Worm (Caenorhabditis elegans) whole organism, young adult: Measurements from ENCODE around the gene ZK563.7.

Experiments
- B0261.1 ChIP-seq: sonication (generic microtip); optimal IDR thresholded peaks from 2 replicates; lab custom pipeline; 2016; ENCODE audit warnings: mild to moderate bottlenecking, missing genetic modification characterization, moderate library complexity, missing compliant biosample characterization
- C06A6.2 ChIP-seq: fragments of 200-800 bp; sonication (Bioruptor generic); conservative IDR thresholded peaks from 2 replicates; pipeline ENCODE4 v1.3.6; 2022; ENCODE audit warnings: missing genetic modification characterization, missing compliant biosample characterization
- C17E4.6 ChIP-seq: fragments of 200-800 bp; sonication (Bioruptor generic); IDR thresholded peaks from 2 replicates; pipeline ENCODE4 v1.3.6; 2022; ENCODE audit warnings: missing genetic modification reagents, missing genetic modification characterization, missing compliant biosample characterization
- F52B5.7 ChIP-seq: sonication (generic microtip); optimal IDR thresholded peaks from 2 replicates; lab custom pipeline; 2016; ENCODE audit warnings: mild to moderate bottlenecking, missing genetic modification characterization, missing compliant biosample characterization
- F55B11.4 ChIP-seq: sonication (generic microtip); optimal IDR thresholded peaks from 2 replicates; lab custom pipeline; 2016; ENCODE audit warnings: missing compliant biosample characterization, missing genetic modification characterization, borderline replicate concordance; ENCODE audit not compliant: insufficient read depth
- F57C9.4 ChIP-seq: sonication (generic microtip); optimal IDR thresholded peaks from 2 replicates; lab custom pipeline; 2017; ENCODE audit warnings: mild to moderate bottlenecking, missing genetic modification characterization, missing compliant biosample characterization
- K11D2.4 ChIP-seq: fragments of 200-800 bp; sonication (Bioruptor generic); IDR thresholded peaks from 2 replicates; pipeline ENCODE4 v1.3.6; 2022; ENCODE audit warnings: missing genetic modification reagents, missing genetic modification characterization, missing compliant biosample characterization
- K12H6.12 ChIP-seq: fragments of 200-800 bp; sonication (Bioruptor generic); optimal IDR thresholded peaks from 2 replicates; lab custom pipeline; 2018; ENCODE audit warnings: mild to moderate bottlenecking, missing genetic modification characterization, missing compliant biosample characterization
- Y53F4B.3 ChIP-seq: fragments of 200-800 bp; sonication (Bioruptor generic); IDR thresholded peaks from 2 replicates; pipeline ENCODE4 v1.3.6; 2022; ENCODE audit warnings: missing genetic modification reagents, missing genetic modification characterization, missing compliant biosample characterization
- Y53G8AR.9 ChIP-seq: fragments of 200-800 bp; sonication (Bioruptor generic); conservative IDR thresholded peaks from 2 replicates; pipeline ENCODE4 v1.3.6; 2022; ENCODE audit warnings: missing genetic modification reagents, missing genetic modification characterization, missing compliant biosample characterization
- ama-1 ChIP-seq, 3 experiments: fragments of 150-350 bp in 1 of 3; sonication (generic microtip) in 2 of 3; optimal IDR thresholded peaks; 2 replicates each; lab custom pipeline; 2014 to 2018; ENCODE audit warnings: missing biosample characterization in 2 of 3, missing genetic modification characterization in 2 of 3, missing genetic modification reagents in 2 of 3
- aptf-2 ChIP-seq: fragments of 200-800 bp; sonication (Bioruptor generic); conservative IDR thresholded peaks from 2 replicates; pipeline ENCODE4 v1.3.6; 2022; ENCODE audit warnings: missing genetic modification reagents, missing genetic modification characterization, missing compliant biosample characterization
- attf-3 ChIP-seq: fragments of 200-800 bp; sonication (Bioruptor generic); conservative IDR thresholded peaks from 2 replicates; pipeline ENCODE4 v1.3.6; 2022; ENCODE audit warnings: missing genetic modification reagents, missing genetic modification characterization, missing compliant biosample characterization
- attf-5 ChIP-seq: fragments of 200-800 bp; sonication (Bioruptor generic); optimal IDR thresholded peaks from 2 replicates; lab custom pipeline; 2018; ENCODE audit warnings: mild to moderate bottlenecking, missing genetic modification characterization, missing compliant biosample characterization
- cebp-1 ChIP-seq, 2 experiments: fragments of 200-800 bp in 1 of 2; sonication (Bioruptor generic) in 1 of 2; sonication (generic microtip) in 1 of 2; IDR thresholded peaks in 1 of 2; optimal IDR thresholded peaks in 1 of 2; 2 replicates each; pipeline versions ENCODE4 v1.3.6 to Lab custom; 2017 to 2022; ENCODE audit warnings: missing compliant biosample characterization in 2 of 2, missing genetic modification characterization in 2 of 2, mild to moderate bottlenecking in 1 of 2, missing genetic modification reagents in 1 of 2, moderate library complexity in 1 of 2
- ceh-27 ChIP-seq: fragments of 200-800 bp; sonication (Bioruptor generic); optimal IDR thresholded peaks from 2 replicates; lab custom pipeline; 2018; ENCODE audit warnings: mild to moderate bottlenecking, missing genetic modification characterization, moderate library complexity, missing compliant biosample characterization
- ceh-58 ChIP-seq: fragments of 200-800 bp; sonication (Bioruptor generic); IDR thresholded peaks from 2 replicates; pipeline ENCODE4 v1.3.6; 2022; ENCODE audit warnings: missing genetic modification characterization, missing compliant biosample characterization
- dpff-1 ChIP-seq: sonication (generic microtip); optimal IDR thresholded peaks from 2 replicates; lab custom pipeline; 2017; ENCODE audit warnings: mild to moderate bottlenecking, missing genetic modification characterization, missing compliant biosample characterization
- efl-1 ChIP-seq: fragments of 150-350 bp; optimal IDR thresholded peaks from 2 replicates; lab custom pipeline; 2014; ENCODE audit warnings: missing biosample characterization, missing genetic modification reagents, missing genetic modification characterization
- egl-18 ChIP-seq: fragments of 200-800 bp; sonication (Bioruptor generic); IDR thresholded peaks from 2 replicates; pipeline ENCODE4 v1.3.6; 2022; ENCODE audit warnings: missing genetic modification reagents, missing genetic modification characterization, missing compliant biosample characterization
- fkh-3 ChIP-seq: sonication (generic microtip); optimal IDR thresholded peaks from 2 replicates; lab custom pipeline; 2016; ENCODE audit warnings: mild to moderate bottlenecking, missing genetic modification characterization, missing compliant biosample characterization
- gei-17 ChIP-seq: fragments of 200-800 bp; sonication (Bioruptor generic); optimal IDR thresholded peaks from 2 replicates; lab custom pipeline; 2018; ENCODE audit warnings: mild to moderate bottlenecking, missing genetic modification characterization, missing compliant biosample characterization
- him-1 ChIP-seq: sonication (generic microtip); optimal IDR thresholded peaks from 2 replicates; lab custom pipeline; 2016; ENCODE audit warnings: missing genotype, missing genetic modification reagents, missing genetic modification characterization, missing compliant biosample characterization
- hlh-26 ChIP-seq: fragments of 200-800 bp; sonication (Bioruptor generic); conservative IDR thresholded peaks from 2 replicates; pipeline ENCODE4 v1.3.6; 2022; ENCODE audit warnings: missing genetic modification reagents, missing genetic modification characterization, missing compliant biosample characterization
- lsl-1 ChIP-seq: fragments of 200-800 bp; sonication (Bioruptor generic); optimal IDR thresholded peaks from 2 replicates; lab custom pipeline; 2018; ENCODE audit warnings: mild to moderate bottlenecking, missing genetic modification characterization, moderate library complexity, missing compliant biosample characterization
- lsy-27 ChIP-seq: sonication (generic microtip); optimal IDR thresholded peaks from 2 replicates; lab custom pipeline; 2017; ENCODE audit warnings: missing genetic modification characterization, mild to moderate bottlenecking, missing compliant biosample characterization, antibody characterized with exemption, missing genotype, borderline replicate concordance; ENCODE audit not compliant: insufficient read depth
- madf-10 ChIP-seq: sonication (generic microtip); optimal IDR thresholded peaks from 2 replicates; lab custom pipeline; 2016; ENCODE audit warnings: mild to moderate bottlenecking, missing genetic modification characterization, missing compliant biosample characterization
- madf-3 ChIP-seq: fragments of 200-800 bp; sonication (Bioruptor generic); IDR thresholded peaks from 2 replicates; pipeline ENCODE4 v1.3.6; 2022; ENCODE audit warnings: missing genetic modification reagents, missing genetic modification characterization, missing compliant biosample characterization
- madf-8 ChIP-seq: fragments of 200-800 bp; sonication (Bioruptor generic); conservative IDR thresholded peaks from 2 replicates; pipeline ENCODE4 v1.3.6; 2022; ENCODE audit warnings: missing genetic modification reagents, missing genetic modification characterization, missing compliant biosample characterization
- mcd-1 ChIP-seq: fragments of 200-800 bp; sonication (Bioruptor generic); IDR thresholded peaks from 2 replicates; pipeline ENCODE4 v1.3.6; 2022; ENCODE audit warnings: missing genetic modification reagents, missing genetic modification characterization, missing compliant biosample characterization
- mes-4 ChIP-seq: sonication (generic microtip); optimal IDR thresholded peaks from 2 replicates; lab custom pipeline; 2016; ENCODE audit warnings: missing genotype, missing genetic modification characterization, missing compliant biosample characterization
- mxl-1 ChIP-seq: sonication (generic microtip); optimal IDR thresholded peaks from 2 replicates; lab custom pipeline; 2016; ENCODE audit warnings: missing genetic modification characterization, missing compliant biosample characterization
- nhr-120 ChIP-seq: fragments of 200-800 bp; sonication (Bioruptor generic); IDR thresholded peaks from 2 replicates; pipeline ENCODE4 v1.3.6; 2022; ENCODE audit warnings: missing genetic modification characterization, missing compliant biosample characterization
- nhr-27 ChIP-seq: fragments of 200-800 bp; sonication (Bioruptor generic); optimal IDR thresholded peaks from 2 replicates; lab custom pipeline; 2018; ENCODE audit warnings: mild to moderate bottlenecking, missing genetic modification characterization, moderate library complexity, missing compliant biosample characterization
- pbrm-1 ChIP-seq: fragments of 200-800 bp; sonication (Bioruptor generic); IDR thresholded peaks from 2 replicates; pipeline ENCODE4 v1.3.6; 2022; ENCODE audit warnings: missing genetic modification reagents, missing genetic modification characterization, missing compliant biosample characterization
- pha-4 ChIP-seq: fragments of 150-350 bp; sonication (generic microtip); optimal IDR thresholded peaks from 2 replicates; lab custom pipeline; 2014; ENCODE audit warnings: missing biosample characterization, missing genetic modification reagents, missing genetic modification characterization
- rcor-1 ChIP-seq: fragments of 200-800 bp; sonication (Bioruptor generic); IDR thresholded peaks from 2 replicates; pipeline ENCODE4 v1.3.6; 2022; ENCODE audit warnings: missing genetic modification reagents, missing genetic modification characterization, missing compliant biosample characterization
- repo-1 ChIP-seq: sonication (generic microtip); optimal IDR thresholded peaks from 2 replicates; lab custom pipeline; 2017; ENCODE audit warnings: mild to moderate bottlenecking, missing genetic modification characterization, missing compliant biosample characterization
- rpc-1 ChIP-seq, 2 experiments: fragments of 150-350 bp in 1 of 2; sonication (generic microtip) in 1 of 2; optimal IDR thresholded peaks; 2 replicates each; lab custom pipeline; 2014 to 2018; ENCODE audit warnings: missing biosample characterization in 1 of 2, missing genetic modification characterization in 1 of 2, missing genetic modification reagents in 1 of 2, missing genotype in 1 of 2
- sea-2 ChIP-seq: fragments of 200-800 bp; sonication (Bioruptor generic); IDR thresholded peaks from 2 replicates; pipeline ENCODE4 v1.3.6; 2022; ENCODE audit warnings: missing genetic modification characterization, missing compliant biosample characterization
- snpc-3.4 ChIP-seq: sonication (generic microtip); optimal IDR thresholded peaks from 2 replicates; lab custom pipeline; 2017; ENCODE audit warnings: missing genetic modification characterization, mild to moderate bottlenecking, missing compliant biosample characterization, antibody characterized with exemption, moderate library complexity, missing genotype, missing genetic modification reagents
- tlf-1 ChIP-seq: fragments of 200-800 bp; sonication (Bioruptor generic); optimal IDR thresholded peaks from 2 replicates; lab custom pipeline; 2018; ENCODE audit warnings: mild to moderate bottlenecking, missing genetic modification characterization, missing compliant biosample characterization
- unc-62 ChIP-seq: fragments of 150-350 bp; optimal IDR thresholded peaks from 2 replicates; lab custom pipeline; 2014; ENCODE audit warnings: missing biosample characterization, missing genetic modification reagents, missing genetic modification characterization
- zfh-2 ChIP-seq: fragments of 200-800 bp; sonication (Bioruptor generic); conservative IDR thresholded peaks from 2 replicates; pipeline ENCODE4 v1.3.6; 2022; ENCODE audit warnings: missing genetic modification reagents, missing genetic modification characterization, missing compliant biosample characterization
- ztf-22 ChIP-seq: fragments of 200-800 bp; sonication (Bioruptor generic); optimal IDR thresholded peaks from 2 replicates; lab custom pipeline; 2018; ENCODE audit warnings: mild to moderate bottlenecking, missing genetic modification characterization, moderate library complexity, missing compliant biosample characterization
- ztf-25 ChIP-seq: fragments of 200-800 bp; sonication (Bioruptor generic); IDR thresholded peaks from 2 replicates; pipeline ENCODE4 v1.3.6; 2022; ENCODE audit warnings: missing genetic modification reagents, missing genetic modification characterization, missing compliant biosample characterization
- ztf-26 ChIP-seq: sonication (generic microtip); optimal IDR thresholded peaks from 2 replicates; lab custom pipeline; 2017; ENCODE audit warnings: missing genetic modification characterization, missing compliant biosample characterization

ZK563.7 gene

ce11 chrX:3347904-3348441 is 32.3 kb upstream of the ZK563.7 start, which contains the start of gene ZK816.3:
ZK816.3 (plus strand) TSS chrX:3348391.
- TF ChIP-seq lsy-27 (tag; lab: Kevin White, UChicago) (no peak), unc-62 (GFP tag; lab: Kevin White, UChicago) (no peak), B0261.1 (tag; lab: Kevin White, UChicago) (peak; percentile 64), rpc-1 (optimal IDR thresholded peaks at IDR 0.05; lab: Kevin White, UChicago) (peak; percentile 77), rpc-1 (tag; optimal IDR thresholded peaks at IDR 0.05; lab: Kevin White, UChicago) (peak; percentile 85), K11D2.4 (GFP tag; lab: Robert Waterston, UW) (no peak), ama-1 (optimal IDR thresholded peaks at IDR 0.05; lab: Kevin White, UChicago) (no peak), ama-1 (GFP tag; optimal IDR thresholded peaks at IDR 0.05; lab: Kevin White, UChicago) (peak in 1 of 2 experiments; percentile 46), Y53F4B.3 (GFP tag; lab: Robert Waterston, UW) (peak; percentile 49; the same call in 1 of the 2 replicates), C06A6.2 (no peak), sea-2 (GFP tag; lab: Robert Waterston, UW) (no peak), madf-8 (GFP tag; lab: Robert Waterston, UW) (no peak), cebp-1 (GFP tag; IDR thresholded peaks at IDR 0.05; lab: Robert Waterston, UW) (no peak), cebp-1 (tag; optimal IDR thresholded peaks at IDR 0.05; lab: Kevin White, UChicago) (peak; percentile 30), snpc-3.4 (tag; lab: Kevin White, UChicago) (peak; percentile 3), hlh-26 (GFP tag; lab: Robert Waterston, UW) (no peak), attf-3 (GFP tag; lab: Robert Waterston, UW) (no peak; the same call in 1 of the 2 replicates), ztf-26 (tag; lab: Kevin White, UChicago) (peak; percentile 14), ztf-25 (peak; percentile 61; the same call in 1 of the 2 replicates), madf-10 (tag; lab: Kevin White, UChicago) (peak; percentile 47), attf-5 (no peak), nhr-120 (GFP tag; lab: Robert Waterston, UW) (0 out of 2 replicates have a peak, but pooled peaks have one; percentile 17), mxl-1 (tag; lab: Kevin White, UChicago) (peak; percentile 2), F57C9.4 (tag; lab: Kevin White, UChicago) (no peak), F52B5.7 (peak; percentile 5), zfh-2 (GFP tag; lab: Robert Waterston, UW) (no peak), rcor-1 (peak; percentile 69), lsl-1 (GFP tag; lab: Kevin White, UChicago) (no peak), tlf-1 (GFP tag; lab: Kevin White, UChicago) (no peak), aptf-2 (GFP tag; lab: Robert Waterston, UW) (no peak), him-1 (tag; lab: Kevin White, UChicago) (peak; percentile 78), gei-17 (GFP tag; lab: Kevin White, UChicago) (no peak), repo-1 (tag; lab: Kevin White, UChicago) (no peak), mes-4 (peak; percentile 4), nhr-27 (tag; lab: Kevin White, UChicago) (no peak), mcd-1 (GFP tag; lab: Robert Waterston, UW) (no peak), ceh-58 (GFP tag; lab: Robert Waterston, UW) (no peak), dpff-1 (tag; lab: Kevin White, UChicago) (no peak), F55B11.4 (no peak), ztf-22 (no peak), ceh-27 (GFP tag; lab: Kevin White, UChicago) (peak; percentile 78), madf-3 (GFP tag; lab: Robert Waterston, UW) (no peak), Y53G8AR.9 (GFP tag; lab: Robert Waterston, UW) (0 out of 2 replicates have a peak, but pooled peaks have one; percentile 27), egl-18 (GFP tag; lab: Robert Waterston, UW) (no peak), efl-1 (GFP tag; lab: Kevin White, UChicago) (no peak), C17E4.6 (GFP tag; lab: Robert Waterston, UW) (no peak), pha-4 (no peak), K12H6.12 (tag; lab: Kevin White, UChicago) (no peak), pbrm-1 (GFP tag; lab: Robert Waterston, UW) (peak; percentile 55; the same call in 1 of the 2 replicates), fkh-3 (tag; lab: Kevin White, UChicago) (no peak)
